Worm (Caenorhabditis elegans) whole organism, L2 larva: ENCODE measurements around the gene Y54G2A.77.
"Not testable (repeated sequence)": the region's sequence is repeated elsewhere in the genome, so short reads cannot be mapped to it uniquely, and the experiment has no call there.

ENCODE experiments used
- C34F6.9 ChIP-seq: fragments of 150-350 bp; optimal IDR thresholded peaks from 2 replicates; lab custom pipeline; 2014; ENCODE audit warnings: missing biosample characterization, missing genetic modification characterization
- F13H6.1 ChIP-seq: sonication (generic microtip); optimal IDR thresholded peaks from 2 replicates; lab custom pipeline; 2016; ENCODE audit warnings: missing genetic modification characterization, missing compliant biosample characterization
- R02D3.7 ChIP-seq: fragments of 150-350 bp; optimal IDR thresholded peaks from 2 replicates; lab custom pipeline; 2014; ENCODE audit warnings: missing biosample characterization, missing genetic modification characterization
- Y55F3AM.14 ChIP-seq: fragments of 200-800 bp; sonication (Bioruptor generic); optimal IDR thresholded peaks from 2 replicates; lab custom pipeline; 2018; ENCODE audit warnings: mild to moderate bottlenecking, missing genetic modification characterization, missing compliant biosample characterization
- ZK546.5 ChIP-seq: sonication (generic microtip); optimal IDR thresholded peaks from 2 replicates; lab custom pipeline; 2017; ENCODE audit warnings: missing biosample characterization, missing genetic modification characterization
- alr-1 ChIP-seq: fragments of 150-350 bp; optimal IDR thresholded peaks from 2 replicates; lab custom pipeline; 2014; ENCODE audit warnings: missing biosample characterization, missing genetic modification characterization
- aly-2 ChIP-seq: fragments of 150-350 bp; optimal IDR thresholded peaks from 2 replicates; lab custom pipeline; 2014; ENCODE audit warnings: missing biosample characterization, missing genetic modification characterization
- ama-1 ChIP-seq: fragments of 150-350 bp; optimal IDR thresholded peaks from 2 replicates; lab custom pipeline; 2018; ENCODE audit warnings: inconsistent platforms
- blmp-1 ChIP-seq: sonication (generic microtip); optimal IDR thresholded peaks from 2 replicates; lab custom pipeline; 2017; ENCODE audit warnings: missing genetic modification characterization, mild to moderate bottlenecking, missing compliant biosample characterization, antibody characterized with exemption, moderate library complexity; ENCODE audit not compliant: insufficient read depth
- ceh-16 ChIP-seq: fragments of 150-350 bp; optimal IDR thresholded peaks from 2 replicates; lab custom pipeline; 2014; ENCODE audit warnings: missing biosample characterization, missing genetic modification characterization
- ceh-82 ChIP-seq: fragments of 150-350 bp; optimal IDR thresholded peaks from 2 replicates; lab custom pipeline; 2014; ENCODE audit warnings: missing biosample characterization, missing genetic modification characterization
- crh-2 ChIP-seq: sonication (generic microtip); optimal IDR thresholded peaks from 2 replicates; lab custom pipeline; 2017; ENCODE audit warnings: missing biosample characterization, missing genetic modification characterization
- dmd-4 ChIP-seq: sonication (generic microtip); optimal IDR thresholded peaks from 2 replicates; lab custom pipeline; 2017; ENCODE audit warnings: missing biosample characterization, missing genetic modification characterization
- egl-27 ChIP-seq: sonication (generic microtip); optimal IDR thresholded peaks from 3 replicates; lab custom pipeline; 2017; ENCODE audit warnings: missing biosample characterization, missing genetic modification reagents, missing genetic modification characterization
- elt-1 ChIP-seq: fragments of 150-350 bp; optimal IDR thresholded peaks from 2 replicates; lab custom pipeline; 2014; ENCODE audit warnings: missing biosample characterization, missing genetic modification characterization
- elt-3 ChIP-seq: sonication (generic microtip); optimal IDR thresholded peaks from 2 replicates; lab custom pipeline; 2017; ENCODE audit warnings: missing biosample characterization, missing genetic modification characterization
- fos-1 ChIP-seq: fragments of 150-350 bp; optimal IDR thresholded peaks from 2 replicates; lab custom pipeline; 2014; ENCODE audit warnings: missing biosample characterization, missing genetic modification characterization
- lin-11 ChIP-seq: fragments of 150-350 bp; sonication (generic microtip); optimal IDR thresholded peaks from 2 replicates; lab custom pipeline; 2014; ENCODE audit warnings: missing biosample characterization, missing genetic modification characterization, inconsistent platforms, mixed read lengths
- lin-13 ChIP-seq: fragments of 150-350 bp; optimal IDR thresholded peaks from 2 replicates; lab custom pipeline; 2014; ENCODE audit warnings: missing biosample characterization, missing genetic modification reagents, missing genetic modification characterization
- lin-39 ChIP-seq: fragments of 150-350 bp; optimal IDR thresholded peaks from 2 replicates; lab custom pipeline; 2014; ENCODE audit warnings: missing biosample characterization, missing genetic modification reagents, missing genetic modification characterization
- lsy-2 ChIP-seq, 2 experiments: fragments of 150-350 bp in 1 of 2; sonication (generic microtip) in 1 of 2; optimal IDR thresholded peaks; 2 replicates each; lab custom pipeline; 2014 to 2017; ENCODE audit warnings: missing biosample characterization in 2 of 2, missing genetic modification characterization in 2 of 2
- mab-5 ChIP-seq: fragments of 150-350 bp; optimal IDR thresholded peaks from 2 replicates; lab custom pipeline; 2014; ENCODE audit warnings: missing biosample characterization, missing genetic modification characterization
- mbf-1 ChIP-seq: sonication (generic microtip); optimal IDR thresholded peaks from 2 replicates; lab custom pipeline; 2017; ENCODE audit warnings: missing biosample characterization, missing genetic modification characterization
- mdl-1 ChIP-seq, 2 experiments: fragments of 150-350 bp in 1 of 2; sonication (generic microtip) in 1 of 2; optimal IDR thresholded peaks; 2 replicates each; lab custom pipeline; 2017; ENCODE audit warnings: missing biosample characterization in 2 of 2, missing genetic modification characterization in 2 of 2
- nhr-11 ChIP-seq: fragments of 150-350 bp; optimal IDR thresholded peaks from 2 replicates; lab custom pipeline; 2014; ENCODE audit warnings: missing biosample characterization, missing genetic modification characterization
- nhr-12 ChIP-seq: fragments of 150-350 bp; optimal IDR thresholded peaks from 2 replicates; lab custom pipeline; 2014; ENCODE audit warnings: missing biosample characterization, missing genetic modification characterization
- nhr-129 ChIP-seq: fragments of 150-350 bp; optimal IDR thresholded peaks from 2 replicates; lab custom pipeline; 2014; ENCODE audit warnings: missing biosample characterization, missing genetic modification characterization
- nhr-23 ChIP-seq: fragments of 150-350 bp; optimal IDR thresholded peaks from 2 replicates; lab custom pipeline; 2014; ENCODE audit warnings: missing biosample characterization, missing genetic modification reagents, missing genetic modification characterization
- nhr-237 ChIP-seq: fragments of 150-350 bp; optimal IDR thresholded peaks from 2 replicates; lab custom pipeline; 2014; ENCODE audit warnings: missing biosample characterization, missing genetic modification characterization
- nhr-25 ChIP-seq: fragments of 150-350 bp; sonication (generic microtip); optimal IDR thresholded peaks from 3 replicates; lab custom pipeline; 2014; ENCODE audit warnings: missing biosample characterization, missing genetic modification characterization
- nhr-6 ChIP-seq: fragments of 150-350 bp; optimal IDR thresholded peaks from 2 replicates; lab custom pipeline; 2014; ENCODE audit warnings: missing biosample characterization, missing genetic modification characterization
- nhr-77 ChIP-seq: fragments of 150-350 bp; optimal IDR thresholded peaks from 2 replicates; lab custom pipeline; 2014; ENCODE audit warnings: missing biosample characterization, missing genetic modification characterization
- peb-1 ChIP-seq: fragments of 150-350 bp; optimal IDR thresholded peaks from 2 replicates; lab custom pipeline; 2014; ENCODE audit warnings: missing biosample characterization, missing genetic modification characterization
- sem-4 ChIP-seq: fragments of 150-350 bp; optimal IDR thresholded peaks from 2 replicates; lab custom pipeline; 2014; ENCODE audit warnings: missing biosample characterization, missing genetic modification reagents, missing genetic modification characterization
- skn-1 ChIP-seq: sonication (generic microtip); optimal IDR thresholded peaks from 2 replicates; lab custom pipeline; 2017; ENCODE audit warnings: missing biosample characterization, missing genetic modification characterization
- sma-3 ChIP-seq: sonication (generic microtip); optimal IDR thresholded peaks from 2 replicates; lab custom pipeline; 2016; ENCODE audit warnings: missing genetic modification reagents, missing genetic modification characterization, missing compliant biosample characterization
- sma-9 ChIP-seq, 2 experiments: fragments of 150-350 bp in 1 of 2; sonication (generic microtip) in 1 of 2; optimal IDR thresholded peaks; 2 replicates each; lab custom pipeline; 2014 to 2016; ENCODE audit warnings: missing genetic modification characterization in 2 of 2, mild to moderate bottlenecking in 1 of 2, missing biosample characterization in 1 of 2, missing compliant biosample characterization in 1 of 2, missing genetic modification reagents in 1 of 2, moderate library complexity in 1 of 2
- snpc-4 ChIP-seq: fragments of 150-350 bp; optimal IDR thresholded peaks from 2 replicates; lab custom pipeline; 2014; ENCODE audit warnings: missing biosample characterization, missing genetic modification characterization
- unc-39 ChIP-seq: fragments of 150-350 bp; optimal IDR thresholded peaks from 2 replicates; lab custom pipeline; 2014; ENCODE audit warnings: missing biosample characterization, missing genetic modification characterization
- unc-62 ChIP-seq: fragments of 150-350 bp; optimal IDR thresholded peaks from 2 replicates; lab custom pipeline; 2014; ENCODE audit warnings: missing biosample characterization, missing genetic modification reagents, missing genetic modification characterization
- zag-1 ChIP-seq: fragments of 150-350 bp; optimal IDR thresholded peaks from 2 replicates; lab custom pipeline; 2014; ENCODE audit warnings: missing biosample characterization, missing genetic modification characterization
- ztf-11 ChIP-seq: sonication (generic microtip); optimal IDR thresholded peaks from 2 replicates; lab custom pipeline; 2017; ENCODE audit warnings: missing biosample characterization, missing genetic modification characterization
- ztf-4 ChIP-seq: fragments of 150-350 bp; optimal IDR thresholded peaks from 2 replicates; lab custom pipeline; 2014; ENCODE audit warnings: missing biosample characterization, missing genetic modification characterization

Y54G2A.77 gene

ce11 chrIV:2762380-2762779 lies at the start of gene Y54G2A.77:
TSS of gene Y54G2A.77 (plus strand) at chrIV:2762680.
- TF ChIP-seq lsy-2 (tag; optimal IDR thresholded peaks at IDR 0.05; lab: Kevin White, UChicago) (no peak), lin-39 (no peak), zag-1 (tag; lab: Kevin White, UChicago) (no peak), sma-3 (no peak), unc-39 (tag; lab: Kevin White, UChicago) (no peak), nhr-129 (tag; lab: Kevin White, UChicago) (no peak), nhr-237 (tag; lab: Kevin White, UChicago) (no peak), nhr-12 (tag; lab: Kevin White, UChicago) (no peak), mab-5 (tag; lab: Kevin White, UChicago) (no peak), blmp-1 (tag; lab: Kevin White, UChicago) (no peak), mdl-1 (tag; optimal IDR thresholded peaks at IDR 0.05; lab: Kevin White, UChicago) (no peak), elt-3 (tag; lab: Kevin White, UChicago) (no peak), sma-9 (GFP tag; optimal IDR thresholded peaks at IDR 0.05; lab: Kevin White, UChicago) (no peak), sma-9 (tag; optimal IDR thresholded peaks at IDR 0.05; lab: Kevin White, UChicago) (no peak), C34F6.9 (tag; lab: Kevin White, UChicago) (no peak), skn-1 (no peak), nhr-77 (tag; lab: Kevin White, UChicago) (no peak)

- TF ChIP-seq lin-11: no peak
- TF ChIP-seq, all 48 proteins: peak for 0
Measured at ce11 chrIV:2712935-2713334, 49.5 kb upstream of the Y54G2A.77 start, which contains the start of gene Y94H6A.12. TSS of gene Y94H6A.12 (minus strand) at chrIV:2713035.

ce11 chrIV:2716474-2716873 lies 46.0 kb upstream of the Y54G2A.77 start, which contains the start of gene Y94H6A.7:
TSS of gene Y94H6A.7 (minus strand) at chrIV:2716574.
- TF ChIP-seq egl-27 (tag; lab: Kevin White, UChicago); nhr-25 (tag; lab: Kevin White, UChicago); mbf-1: not testable (repeated sequence)

- not testable (repeated sequence) for TF ChIP-seq lsy-2 (tag; optimal IDR thresholded peaks at IDR 0.05; lab: Kevin White, UChicago); nhr-237 (tag; lab: Kevin White, UChicago); R02D3.7 (tag; lab: Kevin White, UChicago)
Measured at ce11 chrIV:2719734-2720133, 42.7 kb upstream of the Y54G2A.77 start, which contains the start of gene ndua-12. TSS of gene ndua-12 (minus strand) at chrIV:2719834.

- TF ChIP-seq unc-39 (tag; lab: Kevin White, UChicago) (no peak), nhr-237 (tag; lab: Kevin White, UChicago) (no peak), snpc-4 (tag; lab: Kevin White, UChicago) (peak; percentile 12), mab-5 (tag; lab: Kevin White, UChicago) (peak; percentile 33), alr-1 (tag; lab: Kevin White, UChicago) (no peak), R02D3.7 (tag; lab: Kevin White, UChicago) (no peak), lin-39 (no peak), ztf-4 (tag; lab: Kevin White, UChicago) (no peak), lsy-2 (tag; optimal IDR thresholded peaks at IDR 0.05; lab: Kevin White, UChicago) (peak; percentile 82 to 90), ceh-16 (tag; lab: Kevin White, UChicago) (peak; percentile 22), sem-4 (tag; lab: Kevin White, UChicago) (peak; percentile 44), F13H6.1 (tag; lab: Kevin White, UChicago) (peak; percentile 78), nhr-11 (tag; lab: Kevin White, UChicago) (no peak), nhr-6 (tag; lab: Kevin White, UChicago) (no peak), elt-1 (tag; lab: Kevin White, UChicago) (no peak), nhr-25 (tag; lab: Kevin White, UChicago) (peak; percentile 74), lin-11 (peak; percentile 61), unc-62 (GFP tag; lab: Kevin White, UChicago) (no peak), sma-3 (peak; percentile 75), lin-13 (peak; percentile 88), nhr-129 (tag; lab: Kevin White, UChicago) (peak; percentile 46), ama-1 (lab: Kevin White, UChicago) (no peak), ZK546.5 (tag; lab: Kevin White, UChicago) (no peak), crh-2 (tag; lab: Kevin White, UChicago) (peak; percentile 59), skn-1 (no peak), Y55F3AM.14 (GFP tag; lab: Kevin White, UChicago) (no peak), nhr-23 (tag; lab: Kevin White, UChicago) (no peak), dmd-4 (tag; lab: Kevin White, UChicago) (no peak), C34F6.9 (tag; lab: Kevin White, UChicago) (peak; percentile 79), egl-27 (tag; lab: Kevin White, UChicago) (no peak), peb-1 (no peak), aly-2 (tag; lab: Kevin White, UChicago) (no peak), ceh-82 (tag; lab: Kevin White, UChicago) (peak; percentile 10), mbf-1 (no peak), ztf-11 (tag; lab: Kevin White, UChicago) (no peak), elt-3 (tag; lab: Kevin White, UChicago) (no peak), fos-1 (tag; lab: Kevin White, UChicago) (peak; percentile 31), zag-1 (tag; lab: Kevin White, UChicago) (peak; percentile 9)
Measured at ce11 chrIV:2725784-2726183, 36.7 kb upstream of the Y54G2A.77 start, which contains the start of gene ubxn-2. TSS of gene ubxn-2 (minus strand) at chrIV:2725819.
